Fruit fly (Drosophila melanogaster): ENCODE measurements around the gene CG46448.
A peak's percentile ranks its signal among the peaks of the same experiment; 100 is the strongest.

CG46448 gene

dm6 chr2L:2364200-2364754, 27.2 kb upstream of the CG46448 start:
- TF ChIP-seq CG11617 (GFP tag; optimal IDR thresholded peaks at IDR 0.05) (no peak), toe (GFP tag; optimal IDR thresholded peaks at IDR 0.05) (peak; percentile 2)

- no peak for TF ChIP-seq CG11617 (GFP tag; optimal IDR thresholded peaks at IDR 0.05)
- peak; percentile 12 for TF ChIP-seq pad (GFP tag; optimal IDR thresholded peaks at IDR 0.05)
- no peak for TF ChIP-seq CG33017 (tag; optimal IDR thresholded peaks at IDR 0.05)
- TF ChIP-seq bab1 (GFP tag; optimal IDR thresholded peaks at IDR 0.05): no peak
- TF ChIP-seq toe (GFP tag; optimal IDR thresholded peaks at IDR 0.05): peak; percentile 12
- no peak for TF ChIP-seq CG7045 (GFP tag; optimal IDR thresholded peaks at IDR 0.05)
- no peak for TF ChIP-seq cic (GFP tag; optimal IDR thresholded peaks at IDR 0.05)
- peak; percentile 99 for TF ChIP-seq kay (GFP tag; ENCODE audit: borderline replicate concordance)
- TF ChIP-seq Mnt (GFP tag; optimal IDR thresholded peaks at IDR 0.05): peak; percentile 3
- no peak for TF ChIP-seq tj (GFP tag; optimal IDR thresholded peaks at IDR 0.05)
- no peak for TF ChIP-seq CG12768 (GFP tag; optimal IDR thresholded peaks at IDR 0.05)
- TF ChIP-seq CG1620 (GFP tag; optimal IDR thresholded peaks at IDR 0.05): no peak
- no peak for TF ChIP-seq Crg-1 (GFP tag; optimal IDR thresholded peaks at IDR 0.05)
These were observed 26.3 kb upstream of the CG46448 start, which contains the start of the genes Rab5 and Axud1 for dm6 chr2L:2365077-2365651. TSS of gene Rab5 (minus strand) at chr2L:2365273. TSS of gene Axud1 (plus strand) at chr2L:2365345.

- peak; percentile 79 for TF ChIP-seq kay (GFP tag; ENCODE audit: borderline replicate concordance)
- TF ChIP-seq CG7045 (GFP tag; optimal IDR thresholded peaks at IDR 0.05): no peak
- TF ChIP-seq CG7101 (tag; optimal IDR thresholded peaks at IDR 0.05): peak; percentile 0
These were observed 25.7 kb upstream of the CG46448 start for dm6 chr2L:2365655-2366214.

DNA sequence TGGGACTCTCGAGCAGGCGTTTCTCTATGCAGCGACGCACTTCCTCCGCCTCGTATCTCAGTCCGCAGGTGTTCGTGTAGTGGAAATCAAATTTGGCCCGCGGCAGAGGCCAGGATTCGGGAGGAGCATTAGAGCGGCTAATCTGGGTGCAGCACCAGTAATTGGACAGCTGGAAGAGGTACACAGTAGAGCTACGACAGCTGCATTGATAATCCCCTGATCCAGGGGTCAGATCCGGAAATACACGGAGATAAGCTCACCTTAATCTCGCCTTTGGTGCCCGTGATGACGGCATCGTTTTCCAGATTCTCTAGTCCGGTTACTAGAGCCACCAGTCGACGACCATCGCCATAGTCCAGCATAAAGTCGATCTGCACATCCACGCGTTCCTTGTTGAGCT, 21.1 kb upstream of the CG46448 start:
- TF ChIP-seq cic (GFP tag; optimal IDR thresholded peaks at IDR 0.05) (peak; percentile 5), ovo (GFP tag; optimal IDR thresholded peaks at IDR 0.05) (no peak)

dm6 chr2L:2371406-2372111, 19.9 kb upstream of the CG46448 start, which contains the start of gene CG3597:
TSS of gene CG3597 (minus strand) at chr2L:2371524.
- TF ChIP-seq Hr96 (GFP tag; optimal IDR thresholded peaks at IDR 0.05) (no peak), pad (GFP tag; optimal IDR thresholded peaks at IDR 0.05) (no peak), toe (GFP tag; optimal IDR thresholded peaks at IDR 0.05) (no peak), ovo (GFP tag; optimal IDR thresholded peaks at IDR 0.05) (no peak), tj (GFP tag; optimal IDR thresholded peaks at IDR 0.05) (peak; percentile 51), cic (GFP tag; optimal IDR thresholded peaks at IDR 0.05) (peak; percentile 85), CG12768 (GFP tag; optimal IDR thresholded peaks at IDR 0.05) (no peak), kay (GFP tag; ENCODE audit: borderline replicate concordance) (peak; percentile 83)

- TF ChIP-seq tj (GFP tag; optimal IDR thresholded peaks at IDR 0.05) (peak; percentile 62), cnc (optimal IDR thresholded peaks at IDR 0.05) (peak; percentile 38 to 93), kay (GFP tag; ENCODE audit: borderline replicate concordance) (peak; percentile 65), CG7101 (tag; optimal IDR thresholded peaks at IDR 0.05) (no peak), CG1620 (GFP tag; optimal IDR thresholded peaks at IDR 0.05) (no peak), CG11617 (GFP tag; optimal IDR thresholded peaks at IDR 0.05) (no peak)
These were observed 19.4 kb upstream of the CG46448 start for dm6 chr2L:2372112-2372449.

DNA sequence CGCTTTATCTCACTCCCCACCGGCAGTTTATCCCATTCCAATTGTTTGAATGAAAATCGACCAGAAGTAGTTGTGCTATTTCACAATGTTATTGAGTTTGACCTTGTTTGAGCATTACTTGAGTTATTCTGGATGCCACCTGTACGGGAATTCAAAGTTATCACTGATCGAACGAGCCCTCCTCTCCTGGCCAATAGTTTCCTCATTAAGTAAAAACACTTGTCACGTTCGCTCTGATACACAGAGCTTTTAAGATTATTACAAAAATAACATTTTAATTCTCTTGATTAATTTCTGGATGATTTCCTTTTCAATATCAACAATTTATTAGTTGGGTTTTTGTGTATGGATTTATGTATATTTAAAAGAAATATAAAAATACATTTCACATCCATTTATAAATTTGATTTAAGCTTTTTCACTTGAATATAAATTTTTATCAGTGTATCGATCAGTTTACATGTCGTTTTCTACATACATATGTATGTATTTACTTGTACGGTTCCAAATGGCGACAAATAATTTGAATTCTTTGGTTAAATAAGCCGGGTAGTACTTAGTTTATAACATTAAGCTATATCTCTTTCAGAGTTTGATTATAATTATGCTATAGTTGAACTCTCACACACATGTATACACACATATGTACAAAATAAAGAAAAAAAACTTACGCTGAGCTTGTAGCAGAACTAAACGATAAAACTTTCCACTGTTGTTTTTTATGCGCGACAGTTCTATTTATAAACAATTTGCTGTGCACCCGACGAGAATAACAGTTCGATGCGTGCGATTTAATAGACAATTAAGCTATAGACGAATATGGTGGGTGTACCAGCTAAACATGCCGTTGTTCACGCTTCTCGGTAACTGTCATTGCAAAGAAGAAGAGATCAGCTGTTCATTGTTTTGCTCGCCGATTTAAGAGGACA, 17.4 kb upstream of the CG46448 start, which contains the start of the genes CG3609 and CG15390:
Gene CG3609, minus strand, starts transcription at position 810 of the 929 bp plus-strand sequence.
Gene CG15390, plus strand, starts transcription at position 896 of the 929 bp plus-strand sequence.
- peak; percentile 78 for TF ChIP-seq CG12768 (GFP tag; optimal IDR thresholded peaks at IDR 0.05)
- TF ChIP-seq CG33017 (tag; optimal IDR thresholded peaks at IDR 0.05): peak; percentile 92
- TF ChIP-seq ovo (GFP tag; optimal IDR thresholded peaks at IDR 0.05): peak; percentile 79
- TF ChIP-seq CG7045 (GFP tag; optimal IDR thresholded peaks at IDR 0.05): peak; percentile 78
- peak; percentile 83 for TF ChIP-seq CG7101 (tag; optimal IDR thresholded peaks at IDR 0.05)
- peak; percentile 90 for TF ChIP-seq toe (GFP tag; optimal IDR thresholded peaks at IDR 0.05)
- TF ChIP-seq CG14711 (tag; optimal IDR thresholded peaks at IDR 0.05): peak; percentile 65
- peak; percentile 95 for TF ChIP-seq CG1620 (GFP tag; optimal IDR thresholded peaks at IDR 0.05)
- no peak for TF ChIP-seq Clk (GFP tag; optimal IDR thresholded peaks at IDR 0.05)
- TF ChIP-seq CG5204 (GFP tag; optimal IDR thresholded peaks at IDR 0.05): peak; percentile 88
- peak in 1 of 2 experiments; percentile 38 for TF ChIP-seq cnc (optimal IDR thresholded peaks at IDR 0.05)
- TF ChIP-seq Hr96 (GFP tag; optimal IDR thresholded peaks at IDR 0.05): peak; percentile 89
- TF ChIP-seq bab1 (GFP tag; optimal IDR thresholded peaks at IDR 0.05): peak; percentile 94
- peak; percentile 86 for TF ChIP-seq cic (GFP tag; optimal IDR thresholded peaks at IDR 0.05)
- peak; percentile 86 for TF ChIP-seq Crg-1 (GFP tag; optimal IDR thresholded peaks at IDR 0.05)
- TF ChIP-seq pad (GFP tag; optimal IDR thresholded peaks at IDR 0.05): peak; percentile 62
- no peak for TF ChIP-seq kay (GFP tag; ENCODE audit: borderline replicate concordance)
- peak; percentile 86 for TF ChIP-seq CG11617 (GFP tag; optimal IDR thresholded peaks at IDR 0.05)
- TF ChIP-seq tj (GFP tag; optimal IDR thresholded peaks at IDR 0.05): peak; percentile 67
- peak; percentile 96 for TF ChIP-seq Mnt (GFP tag; optimal IDR thresholded peaks at IDR 0.05)
